Worm (Caenorhabditis elegans): ENCODE results near the gene C04C3.6.
A peak's percentile ranks its signal among the peaks of the same experiment; 100 is the strongest.

Gene C04C3.6

ce11 chrIV:3422516-3422915 lies at the start of gene C04C3.6:
C04C3.6 (minus strand) TSS chrIV:3422616.
- TF ChIP-seq klf-2 (GFP tag; conservative IDR thresholded peaks at IDR 0.05): no peak

- TF ChIP-seq med-1 (GFP tag; optimal IDR thresholded peaks at IDR 0.05; ENCODE audit: insufficient read depth) (no peak), flt-1 (GFP tag; IDR thresholded peaks at IDR 0.05) (no peak), ztf-29 (GFP tag; IDR thresholded peaks at IDR 0.05) (no peak), cog-1 (tag; optimal IDR thresholded peaks at IDR 0.05) (no peak), T22C8.4 (GFP tag; IDR thresholded peaks at IDR 0.05) (no peak), ztf-23 (GFP tag; IDR thresholded peaks at IDR 0.05) (no peak), ref-1 (GFP tag; conservative IDR thresholded peaks at IDR 0.05) (no peak), tab-1 (GFP tag; IDR thresholded peaks at IDR 0.05) (no peak), klf-2 (GFP tag; conservative IDR thresholded peaks at IDR 0.05) (no peak)
Measured at ce11 chrIV:3469742-3470141, 47.3 kb upstream of the C04C3.6 start, which contains the start of gene F58E2.2. F58E2.2 (plus strand) TSS chrIV:3470042.

- TF ChIP-seq tab-1 (GFP tag; IDR thresholded peaks at IDR 0.05) (no peak), ztf-29 (GFP tag; IDR thresholded peaks at IDR 0.05) (no peak), flt-1 (GFP tag; IDR thresholded peaks at IDR 0.05) (no peak), T22C8.4 (GFP tag; IDR thresholded peaks at IDR 0.05) (no peak)
Measured at ce11 chrIV:3467751-3468150, 45.3 kb upstream of the C04C3.6 start.

- TF ChIP-seq ztf-23 (GFP tag; IDR thresholded peaks at IDR 0.05): no peak
- TF ChIP-seq tab-1 (GFP tag; IDR thresholded peaks at IDR 0.05): no peak
- TF ChIP-seq klf-2 (GFP tag; conservative IDR thresholded peaks at IDR 0.05): no peak
Measured at ce11 chrIV:3467128-3467527, 44.7 kb upstream of the C04C3.6 start, which contains the start of gene F58E2.3. F58E2.3 (plus strand) TSS chrIV:3467428.

ce11 chrIV:3463254-3463653 lies 40.8 kb upstream of the C04C3.6 start, which contains the start of gene F58E2.4:
F58E2.4 (plus strand) TSS chrIV:3463387.
- TF ChIP-seq ref-1 (GFP tag; conservative IDR thresholded peaks at IDR 0.05) (no peak), T22C8.4 (GFP tag; IDR thresholded peaks at IDR 0.05) (no peak), klf-2 (GFP tag; conservative IDR thresholded peaks at IDR 0.05) (no peak), med-1 (GFP tag; optimal IDR thresholded peaks at IDR 0.05; ENCODE audit: insufficient read depth) (no peak), flt-1 (GFP tag; IDR thresholded peaks at IDR 0.05) (no peak), cog-1 (tag; optimal IDR thresholded peaks at IDR 0.05) (no peak)

ce11 chrIV:3455437-3455836 lies 33.0 kb upstream of the C04C3.6 start:
- peak; percentile 75; the same call in 1 of the 2 replicates for TF ChIP-seq ztf-29 (GFP tag; IDR thresholded peaks at IDR 0.05)

- TF ChIP-seq tab-1 (GFP tag; IDR thresholded peaks at IDR 0.05) (no peak), flt-1 (GFP tag; IDR thresholded peaks at IDR 0.05) (no peak), med-1 (GFP tag; optimal IDR thresholded peaks at IDR 0.05; ENCODE audit: insufficient read depth) (no peak), ztf-23 (GFP tag; IDR thresholded peaks at IDR 0.05) (no peak), ztf-29 (GFP tag; IDR thresholded peaks at IDR 0.05) (no peak), T22C8.4 (GFP tag; IDR thresholded peaks at IDR 0.05) (no peak), ref-1 (GFP tag; conservative IDR thresholded peaks at IDR 0.05) (no peak), klf-2 (GFP tag; conservative IDR thresholded peaks at IDR 0.05) (no peak), cog-1 (tag; optimal IDR thresholded peaks at IDR 0.05) (no peak)
Measured at ce11 chrIV:3453346-3453745, 30.9 kb upstream of the C04C3.6 start, which contains the start of gene srz-23. srz-23 (plus strand) TSS chrIV:3453608.

DNA sequence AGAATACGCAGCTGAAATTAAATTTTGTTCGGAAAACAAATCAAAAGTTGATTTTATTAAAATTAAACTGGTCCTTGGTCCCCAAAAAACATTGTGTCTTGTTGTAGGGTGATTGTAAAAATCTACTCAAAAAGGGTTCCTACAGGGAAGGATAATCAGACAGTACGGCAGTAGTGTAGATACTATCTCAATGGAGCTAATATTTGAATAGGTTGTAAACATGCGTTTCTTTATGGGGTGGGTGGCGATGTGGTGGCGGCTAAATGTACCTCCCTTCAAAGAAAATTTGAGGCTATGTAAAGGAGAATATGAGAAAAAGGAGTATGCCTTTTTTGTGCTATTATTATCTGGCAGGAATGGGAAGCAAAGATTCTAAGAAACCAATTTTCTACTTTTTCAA lies 30.1 kb upstream of the C04C3.6 start:
- TF ChIP-seq ztf-23 (GFP tag; IDR thresholded peaks at IDR 0.05): no peak
- no peak for TF ChIP-seq tab-1 (GFP tag; IDR thresholded peaks at IDR 0.05)
- TF ChIP-seq ztf-29 (GFP tag; IDR thresholded peaks at IDR 0.05): no peak
- TF ChIP-seq flt-1 (GFP tag; IDR thresholded peaks at IDR 0.05): no peak

ce11 chrIV:3447350-3447749 lies 24.9 kb upstream of the C04C3.6 start:
- TF ChIP-seq med-1 (GFP tag; optimal IDR thresholded peaks at IDR 0.05; ENCODE audit: insufficient read depth) (no peak), klf-2 (GFP tag; conservative IDR thresholded peaks at IDR 0.05) (no peak), ref-1 (GFP tag; conservative IDR thresholded peaks at IDR 0.05) (no peak), ztf-29 (GFP tag; IDR thresholded peaks at IDR 0.05) (no peak), flt-1 (GFP tag; IDR thresholded peaks at IDR 0.05) (no peak), cog-1 (tag; optimal IDR thresholded peaks at IDR 0.05) (no peak), ztf-23 (GFP tag; IDR thresholded peaks at IDR 0.05) (no peak), T22C8.4 (GFP tag; IDR thresholded peaks at IDR 0.05) (no peak), tab-1 (GFP tag; IDR thresholded peaks at IDR 0.05) (no peak)

- TF ChIP-seq ztf-29 (GFP tag; IDR thresholded peaks at IDR 0.05): no peak
- no peak for TF ChIP-seq ztf-23 (GFP tag; IDR thresholded peaks at IDR 0.05)
- no peak for TF ChIP-seq tab-1 (GFP tag; IDR thresholded peaks at IDR 0.05)
- TF ChIP-seq T22C8.4 (GFP tag; IDR thresholded peaks at IDR 0.05): no peak
- no peak for TF ChIP-seq flt-1 (GFP tag; IDR thresholded peaks at IDR 0.05)
- TF ChIP-seq cog-1 (tag; optimal IDR thresholded peaks at IDR 0.05): no peak
- TF ChIP-seq ref-1 (GFP tag; conservative IDR thresholded peaks at IDR 0.05): no peak
- TF ChIP-seq klf-2 (GFP tag; conservative IDR thresholded peaks at IDR 0.05): no peak
- no peak for TF ChIP-seq med-1 (GFP tag; optimal IDR thresholded peaks at IDR 0.05; ENCODE audit: insufficient read depth)
Measured at ce11 chrIV:3444614-3445013, 22.2 kb upstream of the C04C3.6 start, which contains the start of gene F58E2.5. F58E2.5 (plus strand) TSS chrIV:3444914.

- TF ChIP-seq flt-1 (GFP tag; IDR thresholded peaks at IDR 0.05) (no peak), klf-2 (GFP tag; conservative IDR thresholded peaks at IDR 0.05) (no peak), ztf-23 (GFP tag; IDR thresholded peaks at IDR 0.05) (no peak), cog-1 (tag; optimal IDR thresholded peaks at IDR 0.05) (no peak), T22C8.4 (GFP tag; IDR thresholded peaks at IDR 0.05) (no peak), ztf-29 (GFP tag; IDR thresholded peaks at IDR 0.05) (no peak), tab-1 (GFP tag; IDR thresholded peaks at IDR 0.05) (no peak), ref-1 (GFP tag; conservative IDR thresholded peaks at IDR 0.05) (no peak), med-1 (GFP tag; optimal IDR thresholded peaks at IDR 0.05; ENCODE audit: insufficient read depth) (no peak)
Measured at ce11 chrIV:3444101-3444500, 21.7 kb upstream of the C04C3.6 start, which contains the start of gene F09D12.2. F09D12.2 (minus strand) TSS chrIV:3444201.

Measured in whole organism, midembryonic.